Worm (Caenorhabditis elegans) whole organism, late embryonic: ENCODE measurements around the gene srg-17.

Experiments
- ceh-31 ChIP-seq: sonication (generic microtip); optimal IDR thresholded peaks from 2 replicates; lab custom pipeline; 2016; ENCODE audit warnings: missing genetic modification characterization, missing compliant biosample characterization
- lin-11 ChIP-seq: fragments of 200-800 bp; sonication (Bioruptor generic); optimal IDR thresholded peaks from 2 replicates; lab custom pipeline; 2018; ENCODE audit warnings: mild to moderate bottlenecking, missing genetic modification characterization, missing compliant biosample characterization
- tbx-7 ChIP-seq: sonication (generic microtip); optimal IDR thresholded peaks from 2 replicates; lab custom pipeline; 2016; ENCODE audit warnings: missing genotype, missing genetic modification characterization, missing compliant biosample characterization

ce11 chrII:12449849-12450248 lies 23.7 kb upstream of the srg-17 start, which contains the start of gene sre-34:
- no peak for TF ChIP-seq tbx-7
- TF ChIP-seq lin-11 (tag; lab: Kevin White, UChicago) = no peak
- no peak for TF ChIP-seq ceh-31 (tag; lab: Kevin White, UChicago)
